Worm (Caenorhabditis elegans) whole organism, L1 larva: ENCODE measurements around the gene F59B2.8.
A peak's percentile ranks its signal among the peaks of the same experiment; 100 is the strongest.

Experiments used
- C34B4.2 ChIP-seq: sonication (generic microtip); optimal IDR thresholded peaks from 2 replicates; lab custom pipeline; 2017; ENCODE audit warnings: mild to moderate bottlenecking, missing genetic modification characterization, missing compliant biosample characterization
- F16B12.6 ChIP-seq: fragments of 150-350 bp; optimal IDR thresholded peaks from 2 replicates; lab custom pipeline; 2014; ENCODE audit warnings: missing biosample characterization, missing genetic modification characterization
- Y116A8C.19 ChIP-seq: sonication (generic microtip); optimal IDR thresholded peaks from 2 replicates; lab custom pipeline; 2016; ENCODE audit warnings: missing compliant biosample characterization, missing genetic modification characterization, borderline replicate concordance
- alr-1 ChIP-seq: fragments of 200-800 bp; sonication (Bioruptor generic); optimal IDR thresholded peaks from 2 replicates; lab custom pipeline; 2018; ENCODE audit warnings: borderline replicate concordance, mild to moderate bottlenecking, missing genetic modification characterization, missing compliant biosample characterization
- aly-2 ChIP-seq: fragments of 150-350 bp; optimal IDR thresholded peaks from 2 replicates; lab custom pipeline; 2014; ENCODE audit warnings: missing biosample characterization, missing genetic modification characterization
- ama-1 ChIP-seq: fragments of 150-350 bp; optimal IDR thresholded peaks from 2 replicates; lab custom pipeline; 2014
- blmp-1 ChIP-seq: fragments of 150-350 bp; optimal IDR thresholded peaks from 2 replicates; lab custom pipeline; 2014; ENCODE audit warnings: missing biosample characterization, missing genetic modification characterization
- ceh-8 ChIP-seq: fragments of 200-800 bp; sonication (Bioruptor generic); optimal IDR thresholded peaks from 2 replicates; lab custom pipeline; 2018; ENCODE audit warnings: mild to moderate bottlenecking, missing genetic modification characterization, moderate library complexity, missing compliant biosample characterization
- ceh-82 ChIP-seq, 3 experiments: fragments of 150-350 bp in 1 of 3; sonication (generic microtip) in 2 of 3; optimal IDR thresholded peaks; 2 replicates each; lab custom pipeline; 2014 to 2017; ENCODE audit warnings: missing biosample characterization in 3 of 3, missing genetic modification characterization in 3 of 3
- ceh-88 ChIP-seq: fragments of 200-800 bp; sonication (Bioruptor generic); IDR thresholded peaks from 2 replicates; pipeline ENCODE4 v1.3.6; 2022; ENCODE audit warnings: missing genetic modification characterization, missing compliant biosample characterization
- dsc-1 ChIP-seq: sonication (generic microtip); optimal IDR thresholded peaks from 2 replicates; lab custom pipeline; 2016; ENCODE audit warnings: mild to moderate bottlenecking, missing genetic modification characterization, missing compliant biosample characterization
- efl-1 ChIP-seq, 4 experiments: fragments of 150-350 bp; optimal IDR thresholded peaks in 3 of 4; peaks in 1 of 4; 1 replicate in 1 of 4; 2 replicates in 3 of 4; lab custom pipeline; 2014; ENCODE audit warnings: missing biosample characterization in 2 of 4, missing genetic modification characterization in 2 of 4, missing genetic modification reagents in 2 of 4
- egl-13 ChIP-seq: sonication (generic microtip); optimal IDR thresholded peaks from 2 replicates; lab custom pipeline; 2016; ENCODE audit warnings: missing genotype, missing genetic modification reagents, missing genetic modification characterization, missing compliant biosample characterization
- egl-27 ChIP-seq, 2 experiments: fragments of 150-350 bp in 1 of 2; sonication (generic microtip); optimal IDR thresholded peaks; 3 replicates each; lab custom pipeline; 2017 to 2018; ENCODE audit warnings: missing biosample characterization in 2 of 2, missing genetic modification characterization in 2 of 2, missing genetic modification reagents in 2 of 2
- hlh-17 ChIP-seq: fragments of 200-800 bp; sonication (Bioruptor generic); optimal IDR thresholded peaks from 2 replicates; lab custom pipeline; 2018; ENCODE audit warnings: missing genetic modification characterization, mild to moderate bottlenecking, missing compliant biosample characterization, moderate library complexity, borderline replicate concordance
- hlh-4 ChIP-seq: sonication (generic microtip); optimal IDR thresholded peaks from 2 replicates; lab custom pipeline; 2016; ENCODE audit warnings: mild to moderate bottlenecking, missing genetic modification characterization, missing compliant biosample characterization
- isw-1 ChIP-seq: fragments of 200-800 bp; sonication (Bioruptor generic); IDR thresholded peaks from 2 replicates; pipeline ENCODE4 v1.3.6; 2022; ENCODE audit warnings: missing genetic modification characterization, missing compliant biosample characterization
- lin-13 ChIP-seq: fragments of 150-350 bp; optimal IDR thresholded peaks from 2 replicates; lab custom pipeline; 2014; ENCODE audit warnings: missing biosample characterization, missing genetic modification reagents, missing genetic modification characterization
- lin-14 ChIP-seq: fragments of 200-800 bp; sonication (Bioruptor generic); optimal IDR thresholded peaks from 2 replicates; lab custom pipeline; 2018; ENCODE audit warnings: mild to moderate bottlenecking, missing genetic modification characterization, moderate library complexity, missing compliant biosample characterization
- lin-15B ChIP-seq: fragments of 150-350 bp; sonication (generic microtip); optimal IDR thresholded peaks from 3 replicates; lab custom pipeline; 2014; ENCODE audit warnings: missing biosample characterization, missing genetic modification characterization
- lin-35 ChIP-seq, 2 experiments: fragments of 150-350 bp; optimal IDR thresholded peaks; 2 replicates each; lab custom pipeline; 2014; ENCODE audit warnings: missing biosample characterization in 2 of 2, missing genetic modification characterization in 2 of 2, missing genetic modification reagents in 2 of 2
- lin-39 ChIP-seq: fragments of 150-350 bp; optimal IDR thresholded peaks from 2 replicates; lab custom pipeline; 2014; ENCODE audit warnings: missing biosample characterization, missing genetic modification reagents, missing genetic modification characterization
- lsy-2 ChIP-seq, 2 experiments: fragments of 150-350 bp; optimal IDR thresholded peaks; 2 replicates each; lab custom pipeline; 2014; ENCODE audit warnings: missing biosample characterization in 2 of 2, missing genetic modification characterization in 2 of 2
- mef-2 ChIP-seq: fragments of 150-350 bp; optimal IDR thresholded peaks from 2 replicates; lab custom pipeline; 2014; ENCODE audit warnings: missing biosample characterization, missing genetic modification characterization
- nhr-11 ChIP-seq: fragments of 150-350 bp; optimal IDR thresholded peaks from 2 replicates; lab custom pipeline; 2014; ENCODE audit warnings: missing biosample characterization, missing genetic modification characterization
- nhr-19 ChIP-seq: fragments of 200-800 bp; sonication (Bioruptor generic); conservative IDR thresholded peaks from 2 replicates; pipeline ENCODE4 v1.3.6; 2022; ENCODE audit warnings: missing genetic modification characterization, missing compliant biosample characterization
- nhr-20 ChIP-seq: sonication (generic microtip); optimal IDR thresholded peaks from 2 replicates; lab custom pipeline; 2016; ENCODE audit warnings: mild to moderate bottlenecking, missing genetic modification characterization, missing compliant biosample characterization
- nhr-237 ChIP-seq: fragments of 150-350 bp; optimal IDR thresholded peaks from 2 replicates; lab custom pipeline; 2014; ENCODE audit warnings: missing biosample characterization, missing genetic modification characterization
- nhr-47 ChIP-seq: sonication (generic microtip); optimal IDR thresholded peaks from 2 replicates; lab custom pipeline; 2016; ENCODE audit warnings: mild to moderate bottlenecking, missing genetic modification characterization, moderate library complexity, missing compliant biosample characterization
- nhr-76 ChIP-seq: sonication (generic microtip); optimal IDR thresholded peaks from 2 replicates; lab custom pipeline; 2017; ENCODE audit warnings: missing biosample characterization, missing genetic modification characterization
- nhr-84 ChIP-seq: sonication (generic microtip); optimal IDR thresholded peaks from 2 replicates; lab custom pipeline; 2017; ENCODE audit warnings: missing biosample characterization, missing genetic modification characterization
- nhr-85 ChIP-seq: sonication (generic microtip); peaks from one replicate; lab custom pipeline; 2016; ENCODE audit warnings: missing genetic modification characterization, inconsistent platforms, missing compliant biosample characterization
- nhr-90 ChIP-seq: sonication (generic microtip); optimal IDR thresholded peaks from 2 replicates; lab custom pipeline; 2016; ENCODE audit warnings: mild to moderate bottlenecking, missing genetic modification characterization, missing compliant biosample characterization; ENCODE audit not compliant: poor library complexity
- pag-3 ChIP-seq: sonication (generic microtip); optimal IDR thresholded peaks from 2 replicates; lab custom pipeline; 2017; ENCODE audit warnings: missing genetic modification characterization, mild to moderate bottlenecking, missing compliant biosample characterization, antibody characterized with exemption, borderline replicate concordance; ENCODE audit not compliant: insufficient read depth
- rnt-1 ChIP-seq: sonication (generic microtip); optimal IDR thresholded peaks from 2 replicates; lab custom pipeline; 2016; ENCODE audit warnings: mild to moderate bottlenecking, missing genetic modification characterization, moderate library complexity, missing compliant biosample characterization
- skn-1 ChIP-seq: fragments of 150-350 bp; optimal IDR thresholded peaks from 2 replicates; lab custom pipeline; 2014; ENCODE audit warnings: missing biosample characterization, missing genetic modification characterization
- sox-4 ChIP-seq: sonication (generic microtip); optimal IDR thresholded peaks from 2 replicates; lab custom pipeline; 2016; ENCODE audit warnings: missing genetic modification characterization, missing compliant biosample characterization
- sptf-1 ChIP-seq: fragments of 150-350 bp; optimal IDR thresholded peaks from 2 replicates; lab custom pipeline; 2014; ENCODE audit warnings: missing biosample characterization, missing genetic modification characterization
- sup-37 ChIP-seq: fragments of 200-800 bp; sonication (Bioruptor generic); optimal IDR thresholded peaks from 2 replicates; lab custom pipeline; 2018; ENCODE audit warnings: mild to moderate bottlenecking, missing genetic modification characterization, missing compliant biosample characterization
- swsn-7 ChIP-seq: sonication (generic microtip); optimal IDR thresholded peaks from 2 replicates; lab custom pipeline; 2016; ENCODE audit warnings: missing genetic modification characterization, missing compliant biosample characterization
- tlp-1 ChIP-seq: fragments of 150-350 bp; optimal IDR thresholded peaks from 2 replicates; lab custom pipeline; 2014; ENCODE audit warnings: missing biosample characterization, missing genetic modification characterization
- unc-130 ChIP-seq: fragments of 150-350 bp; optimal IDR thresholded peaks from 2 replicates; lab custom pipeline; 2017; ENCODE audit warnings: missing biosample characterization, missing genetic modification characterization, inconsistent platforms
- xbp-1 ChIP-seq: sonication (generic microtip); optimal IDR thresholded peaks from 2 replicates; lab custom pipeline; 2016; ENCODE audit warnings: missing genetic modification characterization, missing compliant biosample characterization

Gene F59B2.8

DNA sequence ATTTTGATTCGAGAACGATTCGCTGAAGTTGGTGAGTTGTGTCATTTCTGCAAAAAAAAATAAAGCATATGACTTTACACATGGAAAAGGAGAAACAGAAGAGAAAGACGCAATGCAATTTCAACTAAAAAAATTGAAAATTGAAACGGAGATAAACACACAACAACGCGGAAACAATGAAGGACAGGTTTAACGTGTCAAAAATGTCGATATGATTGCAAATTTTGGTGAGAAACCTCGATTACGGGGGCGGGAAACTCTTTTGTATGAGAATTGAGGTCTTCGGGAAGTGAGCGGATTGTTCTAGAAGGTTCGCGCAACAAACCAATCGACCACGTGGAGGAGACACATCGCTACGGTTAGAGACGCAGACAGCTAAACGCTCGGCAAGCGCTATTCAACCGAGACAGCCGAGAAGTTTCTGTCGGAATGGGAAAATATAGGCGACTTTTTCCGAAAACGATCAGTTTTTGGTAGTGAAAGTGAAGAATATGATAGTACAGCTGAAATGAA is 43.8 kb upstream of the F59B2.8 start, which contains the start of gene R107.5 (continued):
- peak; percentile 98 for TF ChIP-seq nhr-20 (tag; lab: Kevin White, UChicago)
- peak; percentile 98 for TF ChIP-seq blmp-1 (tag; lab: Kevin White, UChicago)
- TF ChIP-seq nhr-90: peak; percentile 94
- peak; percentile 95 for TF ChIP-seq skn-1
- no peak for TF ChIP-seq nhr-84 (tag; lab: Kevin White, UChicago)
- peak; percentile 22 for TF ChIP-seq sox-4 (tag; lab: Kevin White, UChicago)
- no peak for TF ChIP-seq hlh-4 (tag; lab: Kevin White, UChicago)
- TF ChIP-seq pag-3: peak; percentile 27
- peak; percentile 40 for TF ChIP-seq lin-15B (tag; lab: Kevin White, UChicago)
- TF ChIP-seq lin-35 (GFP tag; optimal IDR thresholded peaks at IDR 0.05; lab: Kevin White, UChicago): peak; percentile 82 to 88
- no peak for TF ChIP-seq alr-1 (tag; lab: Kevin White, UChicago)
- TF ChIP-seq egl-13 (tag; lab: Kevin White, UChicago): peak; percentile 73
- peak; percentile 54 for TF ChIP-seq aly-2 (tag; lab: Kevin White, UChicago)
- TF ChIP-seq ceh-82 (tag; optimal IDR thresholded peaks at IDR 0.05; lab: Kevin White, UChicago): peak; percentile 66 to 88 (median 88)
- TF ChIP-seq rnt-1 (tag; lab: Kevin White, UChicago): peak; percentile 83
- peak; percentile 75 for TF ChIP-seq ceh-8 (GFP tag; lab: Kevin White, UChicago)
- TF ChIP-seq egl-27 (tag; optimal IDR thresholded peaks at IDR 0.05; lab: Kevin White, UChicago): peak; percentile 17 to 61
- peak; percentile 92 for TF ChIP-seq nhr-19
- peak; percentile 93 for TF ChIP-seq nhr-237 (tag; lab: Kevin White, UChicago)
- TF ChIP-seq sup-37 (GFP tag; lab: Kevin White, UChicago): peak; percentile 65
- peak; percentile 84 for TF ChIP-seq ceh-88 (GFP tag; lab: Robert Waterston, UW)
- TF ChIP-seq tlp-1 (tag; lab: Kevin White, UChicago): peak; percentile 22
- TF ChIP-seq hlh-17 (GFP tag; lab: Kevin White, UChicago): no peak
- TF ChIP-seq sptf-1 (tag; lab: Kevin White, UChicago): no peak
- TF ChIP-seq lin-14 (GFP tag; lab: Kevin White, UChicago): peak; percentile 98
- peak; percentile 86 for TF ChIP-seq xbp-1 (tag; lab: Kevin White, UChicago)
- TF ChIP-seq mef-2 (tag; lab: Kevin White, UChicago): no peak
- peak; percentile 75 to 80 for TF ChIP-seq efl-1 (optimal IDR thresholded peaks at IDR 0.05; lab: Kevin White, UChicago)
- peak; percentile 73 to 95 for TF ChIP-seq efl-1 (GFP tag; optimal IDR thresholded peaks at IDR 0.05 in 1 of 2; lab: Kevin White, UChicago)
- peak; percentile 92 for TF ChIP-seq dsc-1 (tag; lab: Kevin White, UChicago)
- no peak for TF ChIP-seq Y116A8C.19

DNA sequence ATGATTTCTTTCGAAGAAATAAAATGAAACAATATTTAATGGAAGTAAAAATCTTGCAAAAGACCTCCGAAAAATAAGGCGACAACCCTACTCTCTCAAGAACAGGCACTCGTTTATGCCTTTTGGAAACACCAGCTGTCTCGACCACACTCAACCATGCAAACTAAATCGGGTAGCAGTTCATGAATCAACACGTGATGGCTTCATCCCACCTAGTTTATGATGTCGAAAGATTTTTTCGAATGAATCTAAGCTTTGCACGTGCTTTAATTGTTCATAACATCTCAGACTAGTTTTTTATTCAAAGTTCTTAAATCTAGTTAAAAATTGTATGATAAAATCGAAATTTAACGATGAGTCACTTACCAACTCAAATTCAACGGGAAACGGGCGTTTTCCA is 43.3 kb upstream of the F59B2.8 start:
- peak; percentile 19 for TF ChIP-seq C34B4.2 (tag; lab: Kevin White, UChicago)
- TF ChIP-seq hlh-4 (tag; lab: Kevin White, UChicago): no peak
- TF ChIP-seq lin-14 (GFP tag; lab: Kevin White, UChicago): peak; percentile 3
- TF ChIP-seq nhr-237 (tag; lab: Kevin White, UChicago): peak; percentile 19
- TF ChIP-seq nhr-85: peak; percentile 47
- TF ChIP-seq, all 84 proteins: peak for 4

DNA sequence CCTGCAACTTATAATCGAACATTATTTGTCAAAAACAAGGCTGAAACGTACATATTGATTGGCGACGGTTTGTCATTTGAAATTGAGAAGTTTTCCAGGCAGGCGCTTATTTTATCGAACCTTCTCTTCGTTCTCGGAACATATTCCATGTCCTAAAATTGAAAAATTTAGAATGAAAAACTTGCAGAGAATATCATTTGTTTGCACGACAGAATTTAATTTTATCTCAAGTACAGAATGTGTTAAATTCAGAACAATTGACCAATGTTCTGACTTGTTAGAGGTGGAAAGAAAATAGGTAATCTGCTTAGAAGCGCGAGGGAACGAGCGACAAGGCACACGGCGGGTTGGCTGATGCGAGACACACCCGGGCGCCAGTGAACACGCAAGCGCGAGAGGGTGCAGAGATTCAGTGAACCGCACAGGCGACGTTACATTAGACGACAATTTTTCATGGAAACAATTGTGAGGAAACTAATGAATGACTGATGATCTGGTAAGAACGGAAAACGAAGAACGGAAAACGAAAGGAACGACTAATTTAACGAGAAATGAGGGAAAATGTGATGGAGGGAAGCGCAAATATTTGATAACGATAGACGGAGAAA is 42.5 kb upstream of the F59B2.8 start:
- peak; percentile 41; the same call in 1 of the 2 replicates for TF ChIP-seq ceh-88 (GFP tag; lab: Robert Waterston, UW)
- peak; percentile 48 for TF ChIP-seq unc-130
- no peak for TF ChIP-seq egl-27 (tag; optimal IDR thresholded peaks at IDR 0.05; lab: Kevin White, UChicago)
- peak; percentile 43 for TF ChIP-seq nhr-19
- TF ChIP-seq lin-13 (GFP tag; lab: Kevin White, UChicago): peak; percentile 17
- no peak for TF ChIP-seq nhr-76
- TF ChIP-seq xbp-1 (tag; lab: Kevin White, UChicago): peak; percentile 49
- no peak for TF ChIP-seq isw-1 (GFP tag; lab: Robert Waterston, UW)
- TF ChIP-seq alr-1 (tag; lab: Kevin White, UChicago): no peak
- TF ChIP-seq efl-1 (optimal IDR thresholded peaks at IDR 0.05; lab: Kevin White, UChicago): peak; percentile 49 to 50
- peak in 1 of 2 experiments; percentile 87 for TF ChIP-seq efl-1 (GFP tag; optimal IDR thresholded peaks at IDR 0.05 in 1 of 2; lab: Kevin White, UChicago)
- TF ChIP-seq lin-39 (tag; lab: Kevin White, UChicago): no peak
- peak; percentile 6 for TF ChIP-seq pag-3
- TF ChIP-seq nhr-11 (tag; lab: Kevin White, UChicago): no peak
- peak; percentile 34 to 43 for TF ChIP-seq lin-35 (GFP tag; optimal IDR thresholded peaks at IDR 0.05; lab: Kevin White, UChicago)
- peak; percentile 60 for TF ChIP-seq F16B12.6
- TF ChIP-seq lin-14 (GFP tag; lab: Kevin White, UChicago): peak; percentile 67
- no peak for TF ChIP-seq hlh-17 (GFP tag; lab: Kevin White, UChicago)
- peak; percentile 50 for TF ChIP-seq skn-1
- TF ChIP-seq swsn-7: peak; percentile 30
- TF ChIP-seq egl-13 (tag; lab: Kevin White, UChicago): peak; percentile 23
- peak; percentile 49 for TF ChIP-seq rnt-1 (tag; lab: Kevin White, UChicago)
- TF ChIP-seq nhr-47 (tag; lab: Kevin White, UChicago): peak; percentile 39
- peak; percentile 57 for TF ChIP-seq nhr-20 (tag; lab: Kevin White, UChicago)
- TF ChIP-seq lsy-2 (tag; optimal IDR thresholded peaks at IDR 0.05; lab: Kevin White, UChicago): peak; percentile 34 to 47
- TF ChIP-seq ama-1 (lab: Kevin White, UChicago): peak; percentile 28
